Fruit fly (Drosophila melanogaster) whole organism, adult: ENCODE measurements around the gene ppk27.

Experiments
- CG11617 ChIP-seq: fragments of 200-800 bp; sonication (Bioruptor generic); optimal IDR thresholded peaks from 2 replicates; lab custom pipeline; 2017; ENCODE audit warnings: mild to moderate bottlenecking, missing biosample characterization, missing genetic modification reagents, missing genetic modification characterization
- CG12768 ChIP-seq: fragments of 200-800 bp; sonication (Bioruptor generic); optimal IDR thresholded peaks from 2 replicates; lab custom pipeline; 2017; ENCODE audit warnings: missing biosample characterization, missing genetic modification characterization, mild to moderate bottlenecking, moderate library complexity, missing genetic modification reagents
- CG14711 ChIP-seq: fragments of 200-800 bp; sonication (Bioruptor generic); optimal IDR thresholded peaks from 2 replicates; lab custom pipeline; 2018; ENCODE audit warnings: missing biosample characterization, mild to moderate bottlenecking, missing genetic modification characterization, moderate library complexity
- CG5204 ChIP-seq: fragments of 200-800 bp; sonication (Bioruptor generic); optimal IDR thresholded peaks from 2 replicates; lab custom pipeline; 2016; ENCODE audit warnings: missing biosample characterization, missing genetic modification characterization
- CG7045 ChIP-seq: fragments of 200-800 bp; sonication (Bioruptor generic); optimal IDR thresholded peaks from 2 replicates; lab custom pipeline; 2017; ENCODE audit warnings: missing biosample characterization, mild to moderate bottlenecking, missing genetic modification characterization
- CG7101 ChIP-seq: fragments of 200-800 bp; sonication (Bioruptor generic); optimal IDR thresholded peaks from 2 replicates; lab custom pipeline; 2018; ENCODE audit warnings: missing biosample characterization, mild to moderate bottlenecking, missing genetic modification characterization, moderate library complexity
- Clk ChIP-seq: fragments of 200-800 bp; sonication (Bioruptor generic); optimal IDR thresholded peaks from 2 replicates; lab custom pipeline; 2017; ENCODE audit warnings: missing biosample characterization, missing genetic modification characterization
- Hr96 ChIP-seq: fragments of 200-800 bp; sonication (Bioruptor generic); optimal IDR thresholded peaks from 2 replicates; lab custom pipeline; 2016; ENCODE audit warnings: missing biosample characterization, missing genetic modification characterization
- Mnt ChIP-seq: fragments of 200-800 bp; sonication (Bioruptor generic); optimal IDR thresholded peaks from 2 replicates; lab custom pipeline; 2016; ENCODE audit warnings: missing biosample characterization, mild to moderate bottlenecking, missing genetic modification characterization
- cic ChIP-seq: fragments of 200-800 bp; sonication (Bioruptor generic); optimal IDR thresholded peaks from 2 replicates; lab custom pipeline; 2017; ENCODE audit warnings: missing biosample characterization, mild to moderate bottlenecking, missing genetic modification characterization, moderate library complexity
- kay ChIP-seq: fragments of 200-800 bp; sonication (Bioruptor generic); peaks from one replicate; lab custom pipeline; 2016; ENCODE audit warnings: missing biosample characterization, missing genetic modification characterization, borderline replicate concordance
- pad ChIP-seq: fragments of 200-800 bp; sonication (Bioruptor generic); optimal IDR thresholded peaks from 3 replicates; lab custom pipeline; 2017; ENCODE audit warnings: missing biosample characterization, missing genetic modification characterization, mild to moderate bottlenecking, moderate library complexity, missing genetic modification reagents
- tj ChIP-seq: fragments of 200-800 bp; sonication (Bioruptor generic); optimal IDR thresholded peaks from 3 replicates; lab custom pipeline; 2017; ENCODE audit warnings: missing biosample characterization, mild to moderate bottlenecking, missing genetic modification characterization, moderate library complexity
- toe ChIP-seq: fragments of 200-800 bp; sonication (Bioruptor generic); optimal IDR thresholded peaks from 2 replicates; lab custom pipeline; 2016; ENCODE audit warnings: missing biosample characterization, missing genetic modification characterization

dm6 chr3L:3778463-3778862 is 23.5 kb upstream of the ppk27 start:
- no peak for TF ChIP-seq CG14711 (tag; lab: Kevin White, UChicago)
- TF ChIP-seq Mnt, result no peak
- no peak for TF ChIP-seq pad (GFP tag; lab: Kevin White, UChicago)
- TF ChIP-seq kay (GFP tag; lab: Kevin White, UChicago), result no peak
- no peak for TF ChIP-seq CG11617 (GFP tag; lab: Kevin White, UChicago)
- no peak for TF ChIP-seq CG7045 (GFP tag; lab: Kevin White, UChicago)
- TF ChIP-seq tj (GFP tag; lab: Kevin White, UChicago), result no peak
- TF ChIP-seq CG12768 (GFP tag; lab: Kevin White, UChicago), result no peak
- TF ChIP-seq toe (GFP tag; lab: Kevin White, UChicago), result no peak
- TF ChIP-seq CG7101 (tag; lab: Kevin White, UChicago), result no peak
- TF ChIP-seq Hr96, result no peak
- TF ChIP-seq CG5204 (GFP tag; lab: Kevin White, UChicago), result no peak
- TF ChIP-seq Clk (GFP tag; lab: Kevin White, UChicago), result no peak
- TF ChIP-seq cic (GFP tag; lab: Kevin White, UChicago), result no peak
